Worm (Caenorhabditis elegans): ENCODE data around the gene tag-30.

tag-30 gene

DNA sequence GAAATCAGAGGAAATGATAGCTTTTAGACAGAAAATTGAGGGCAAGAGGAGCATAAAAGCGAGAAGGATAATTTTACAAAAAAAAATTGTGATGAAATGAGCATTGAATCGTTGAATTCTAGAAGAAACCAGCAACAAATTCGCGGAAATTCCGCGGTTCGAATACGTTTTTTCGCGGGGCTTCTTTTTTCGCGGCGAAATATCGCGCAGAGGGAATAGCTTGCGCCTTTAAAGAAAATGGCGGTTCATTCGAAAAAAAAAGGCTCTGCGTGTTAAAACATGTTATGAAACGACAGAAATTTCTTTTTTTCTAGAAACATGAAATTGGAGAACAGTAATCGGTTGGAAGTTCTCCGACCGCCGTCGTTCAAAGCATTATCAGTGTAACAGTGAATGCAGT lies 32.5 kb downstream of the tag-30 start (continued):
- TF ChIP-seq ceh-90 (tag; optimal IDR thresholded peaks at IDR 0.05) (no peak), isw-1 (GFP tag; IDR thresholded peaks at IDR 0.05) (peak; percentile 46; the same call in 1 of the 2 replicates), ceh-88 (GFP tag; IDR thresholded peaks at IDR 0.05) (peak; percentile 21; the same call in 1 of the 2 replicates), ceh-63 (GFP tag; optimal IDR thresholded peaks at IDR 0.05) (no peak), ets-5 (GFP tag; IDR thresholded peaks at IDR 0.05) (no peak), nhr-19 (GFP tag; conservative IDR thresholded peaks at IDR 0.05) (peak; percentile 48), lsy-2 (tag; optimal IDR thresholded peaks at IDR 0.05) (peak; percentile 44 to 80), efl-1 (optimal IDR thresholded peaks at IDR 0.05) (peak; percentile 79 to 89), efl-1 (GFP tag; optimal IDR thresholded peaks at IDR 0.05 in 1 of 2) (peak; percentile 90 to 98), lin-13 (GFP tag; optimal IDR thresholded peaks at IDR 0.05) (peak; percentile 48), lin-39 (tag; optimal IDR thresholded peaks at IDR 0.05) (no peak), fkh-10 (GFP tag; optimal IDR thresholded peaks at IDR 0.05) (no peak), blmp-1 (tag; optimal IDR thresholded peaks at IDR 0.05) (peak; percentile 17), efl-3 (GFP tag; optimal IDR thresholded peaks at IDR 0.05) (no peak), tbx-2 (tag; optimal IDR thresholded peaks at IDR 0.05) (no peak), nhr-90 (tag; optimal IDR thresholded peaks at IDR 0.05; ENCODE audit: poor library complexity) (no peak), ztf-4 (tag; optimal IDR thresholded peaks at IDR 0.05) (no peak), irx-1 (tag; optimal IDR thresholded peaks at IDR 0.05) (no peak), lin-35 (GFP tag; optimal IDR thresholded peaks at IDR 0.05) (peak; percentile 90 to 93), zag-1 (tag; optimal IDR thresholded peaks at IDR 0.05) (no peak), nhr-47 (tag; optimal IDR thresholded peaks at IDR 0.05) (peak; percentile 44), fkh-4 (tag; optimal IDR thresholded peaks at IDR 0.05; ENCODE audit: borderline replicate concordance) (no peak), zip-4 (GFP tag; optimal IDR thresholded peaks at IDR 0.05) (no peak), unc-98 (GFP tag; IDR thresholded peaks at IDR 0.05) (no peak), lin-14 (GFP tag; optimal IDR thresholded peaks at IDR 0.05) (no peak), elt-2 (tag; optimal IDR thresholded peaks at IDR 0.05) (no peak), nhr-237 (tag; optimal IDR thresholded peaks at IDR 0.05) (no peak), swsn-7 (tag; optimal IDR thresholded peaks at IDR 0.05) (peak; percentile 55), hpl-2 (GFP tag; optimal IDR thresholded peaks at IDR 0.05) (no peak), nhr-20 (tag; optimal IDR thresholded peaks at IDR 0.05) (peak; percentile 31), nhr-77 (tag; optimal IDR thresholded peaks at IDR 0.05) (peak; percentile 1), unc-130 (tag; optimal IDR thresholded peaks at IDR 0.05) (no peak), jun-1 (tag; optimal IDR thresholded peaks at IDR 0.05) (no peak), rnt-1 (tag; optimal IDR thresholded peaks at IDR 0.05) (peak; percentile 59), dpl-1 (GFP tag; optimal IDR thresholded peaks at IDR 0.05) (peak; percentile 87 to 93 (median 89))

DNA sequence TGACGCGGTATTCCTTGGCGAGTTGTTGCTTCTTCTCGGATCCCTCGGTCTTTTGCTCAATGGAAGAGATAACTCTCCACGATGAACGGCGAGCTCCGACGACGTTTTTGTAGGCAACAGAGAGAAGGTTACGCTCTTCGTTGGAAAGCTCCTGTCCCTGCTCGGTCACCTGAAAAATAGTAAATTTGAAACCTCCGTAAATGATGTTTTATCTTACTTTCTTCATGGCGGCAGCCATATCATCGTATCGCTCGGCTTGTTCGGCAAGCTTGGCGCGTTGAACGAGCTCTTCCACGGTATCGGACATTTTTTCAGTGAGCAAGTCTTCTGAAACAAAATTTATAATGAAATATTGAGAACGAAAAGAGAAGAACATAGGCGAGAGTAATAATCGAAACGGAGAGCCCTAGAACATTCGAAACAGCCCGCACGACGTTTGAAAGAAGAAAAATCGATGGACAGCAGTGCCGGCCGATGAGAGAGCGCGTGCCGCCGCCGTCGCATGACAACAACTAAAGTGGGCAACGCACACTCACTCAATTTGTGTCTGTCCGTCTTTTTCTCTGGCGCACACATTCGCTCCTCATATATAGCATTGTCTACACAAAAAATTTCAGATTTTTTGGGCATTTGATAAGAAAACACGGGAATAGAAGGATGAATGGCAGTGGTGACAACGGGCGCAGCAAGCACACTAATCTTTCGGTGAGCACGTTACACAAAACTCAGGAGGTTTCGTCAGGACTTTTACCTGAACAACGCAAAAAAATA lies 33.2 kb downstream of the tag-30 start, which contains the start of the genes par-5 and M117.3:
Gene par-5, minus strand, starts transcription at position 334 of the 771 bp plus-strand sequence.
Gene M117.3, plus strand, starts transcription at position 616 of the 771 bp plus-strand sequence.
- no peak for TF ChIP-seq fkh-4 (tag; optimal IDR thresholded peaks at IDR 0.05; ENCODE audit: borderline replicate concordance)
- peak; percentile 40 for TF ChIP-seq ceh-8 (GFP tag; optimal IDR thresholded peaks at IDR 0.05)
- TF ChIP-seq swsn-7 (tag; optimal IDR thresholded peaks at IDR 0.05) = peak; percentile 72
- no peak for TF ChIP-seq ces-1 (GFP tag; optimal IDR thresholded peaks at IDR 0.05)
- peak; percentile 48; the same call in 1 of the 2 replicates for TF ChIP-seq ceh-88 (GFP tag; IDR thresholded peaks at IDR 0.05)
- TF ChIP-seq zag-1 (tag; optimal IDR thresholded peaks at IDR 0.05) = no peak
- peak; percentile 44 for TF ChIP-seq jun-1 (tag; optimal IDR thresholded peaks at IDR 0.05)
- TF ChIP-seq ztf-11 (tag; optimal IDR thresholded peaks at IDR 0.05) = peak in 1 of 2 experiments; percentile 34
- no peak for TF ChIP-seq sox-4 (tag; optimal IDR thresholded peaks at IDR 0.05)
- TF ChIP-seq hlh-4 (tag; optimal IDR thresholded peaks at IDR 0.05) = no peak
- peak; percentile 72 for TF ChIP-seq unc-86 (tag; optimal IDR thresholded peaks at IDR 0.05)
- peak; percentile 94 for TF ChIP-seq fkh-8 (tag; optimal IDR thresholded peaks at IDR 0.05)
- TF ChIP-seq aha-1 (tag; optimal IDR thresholded peaks at IDR 0.05) = no peak
- peak; percentile 64 for TF ChIP-seq elt-2 (tag; optimal IDR thresholded peaks at IDR 0.05)
- no peak for TF ChIP-seq nhr-76 (tag; optimal IDR thresholded peaks at IDR 0.05)
- peak; percentile 66; the same call in 1 of the 2 replicates for TF ChIP-seq mab-9 (GFP tag; IDR thresholded peaks at IDR 0.05)
- no peak for TF ChIP-seq ceh-90 (tag; optimal IDR thresholded peaks at IDR 0.05)
- TF ChIP-seq egl-27 (tag; optimal IDR thresholded peaks at IDR 0.05) = no peak
- no peak for TF ChIP-seq C04F5.9 (tag; optimal IDR thresholded peaks at IDR 0.05)
- no peak for TF ChIP-seq nhr-84 (tag; optimal IDR thresholded peaks at IDR 0.05)
- peak; percentile 42 to 76 for TF ChIP-seq lsy-2 (tag; optimal IDR thresholded peaks at IDR 0.05)
- no peak for TF ChIP-seq nhr-237 (tag; optimal IDR thresholded peaks at IDR 0.05)
- TF ChIP-seq xbp-1 (tag; optimal IDR thresholded peaks at IDR 0.05) = peak; percentile 54
- peak; percentile 0 for TF ChIP-seq mef-2 (tag; optimal IDR thresholded peaks at IDR 0.05)
- peak; percentile 51 for TF ChIP-seq lir-3 (tag; optimal IDR thresholded peaks at IDR 0.05; ENCODE audit: poor library complexity)

Data from whole organism, L1 larva.